ENCODE assay signal across 1 fruit fly cellular context in the genomic region with DNA sequence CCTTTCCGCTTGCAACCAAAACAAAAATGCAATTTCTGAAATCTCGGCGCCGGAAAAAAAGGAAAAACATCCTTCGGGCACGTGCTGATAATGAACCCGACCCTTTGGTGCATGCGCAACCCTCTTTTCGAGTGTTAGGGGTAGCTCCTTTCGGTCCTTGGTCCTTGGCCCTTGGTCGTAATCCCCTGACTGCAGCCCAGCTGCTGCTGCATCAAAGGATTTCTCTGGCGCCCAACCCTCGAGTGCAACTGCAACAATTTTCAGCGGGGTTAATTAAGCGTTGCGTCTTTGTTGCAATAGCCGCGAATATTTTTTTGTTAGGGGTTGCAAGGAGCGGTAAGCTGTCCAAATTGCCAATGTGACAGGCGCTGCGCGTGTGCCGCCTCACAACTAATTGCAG.
A peak's percentile ranks its signal among the peaks of the same experiment; 100 is the strongest.
TF ChIP-seq lines count a peak whose summit lies in the region.

No protein-coding gene starts in this region.

TF ChIP-seq in whole organism, embryonic, 481 proteins besides CTCF, POLR2A, EP300 and RAD21 (continued from another document):
- TF ChIP-seq sim (GFP tag; IDR thresholded peaks at IDR 0.05; lab: Robert Waterston, UW) (no peak), oc (tag; optimal IDR thresholded peaks at IDR 0.05; lab: Kevin White, UChicago) (no peak), nmo (GFP tag; optimal IDR thresholded peaks at IDR 0.05; lab: Kevin White, UChicago) (no peak), mirr (GFP tag; optimal IDR thresholded peaks at IDR 0.05; lab: Kevin White, UChicago) (no peak), gsb-n (tag; optimal IDR thresholded peaks at IDR 0.05; lab: Kevin White, UChicago) (peak; percentile 6), pros (GFP tag; optimal IDR thresholded peaks at IDR 0.05; lab: Kevin White, UChicago) (peak; percentile 96), Gug (GFP tag; IDR thresholded peaks at IDR 0.05; lab: Robert Waterston, UW) (no peak), HLH4C (GFP tag; IDR thresholded peaks at IDR 0.05; lab: Robert Waterston, UW; ENCODE audit: partially characterized antibody) (no peak), Kr (GFP tag; optimal IDR thresholded peaks at IDR 0.05; lab: Kevin White, UChicago) (peak; percentile 45), Myb (GFP tag; optimal IDR thresholded peaks at IDR 0.05; lab: Kevin White, UChicago) (no peak)
